Worm (Caenorhabditis elegans) whole organism, midembryonic: ENCODE data around the gene F36H12.10.

Experiments
- cog-1 ChIP-seq: sonication (generic microtip); optimal IDR thresholded peaks from 2 replicates; lab custom pipeline; 2016; ENCODE audit warnings: missing genetic modification characterization, missing compliant biosample characterization
- flt-1 ChIP-seq: fragments of 200-800 bp; sonication (Bioruptor generic); IDR thresholded peaks from 2 replicates; pipeline ENCODE4 v1.3.6; 2022; ENCODE audit warnings: missing genetic modification characterization, missing compliant biosample characterization
- med-1 ChIP-seq: sonication (generic microtip); optimal IDR thresholded peaks from 2 replicates; lab custom pipeline; 2017; ENCODE audit warnings: missing genetic modification characterization, mild to moderate bottlenecking, missing compliant biosample characterization, antibody characterized with exemption, missing genetic modification reagents; ENCODE audit not compliant: insufficient read depth
- ztf-23 ChIP-seq: fragments of 200-800 bp; sonication (Bioruptor generic); IDR thresholded peaks from 2 replicates; pipeline ENCODE4 v1.3.6; 2022; ENCODE audit warnings: missing genetic modification reagents, missing genetic modification characterization, missing compliant biosample characterization

ce11 chrIV:5290547-5290946 is 36.0 kb upstream of the F36H12.10 start, which contains the start of gene nlp-47:
- TF ChIP-seq flt-1 (GFP tag; lab: Robert Waterston, UW) (no peak), med-1 (no peak), ztf-23 (GFP tag; lab: Robert Waterston, UW) (no peak), cog-1 (tag; lab: Kevin White, UChicago) (no peak)
